Worm (Caenorhabditis elegans): ENCODE data around the gene rsef-1.

rsef-1 gene

ce11 chrX:3049233-3049632, 10.0 kb downstream of the rsef-1 start:
- TF ChIP-seq F13C5.2 (tag; optimal IDR thresholded peaks at IDR 0.05), result no peak
- TF ChIP-seq tbx-11 (GFP tag; IDR thresholded peaks at IDR 0.05), result no peak
- no peak for TF ChIP-seq flt-1 (GFP tag; IDR thresholded peaks at IDR 0.05)
- TF ChIP-seq tra-4 (tag; optimal IDR thresholded peaks at IDR 0.05), result no peak
- TF ChIP-seq ets-7 (tag; optimal IDR thresholded peaks at IDR 0.05), result no peak
- TF ChIP-seq ama-1 (optimal IDR thresholded peaks at IDR 0.05), result no peak

ce11 chrX:3048696-3049095, 10.5 kb downstream of the rsef-1 start:
- TF ChIP-seq ets-7 (tag; optimal IDR thresholded peaks at IDR 0.05), result no peak
- TF ChIP-seq B0310.2 (tag; optimal IDR thresholded peaks at IDR 0.05), result no peak
- TF ChIP-seq tbx-37 (GFP tag; conservative IDR thresholded peaks at IDR 0.05), result no peak
- TF ChIP-seq ama-1 (optimal IDR thresholded peaks at IDR 0.05), result no peak
- TF ChIP-seq flt-1 (GFP tag; IDR thresholded peaks at IDR 0.05), result no peak
- TF ChIP-seq scrt-1 (GFP tag; IDR thresholded peaks at IDR 0.05), result no peak
- TF ChIP-seq tbx-11 (GFP tag; IDR thresholded peaks at IDR 0.05), result no peak
- TF ChIP-seq pes-1 (GFP tag; IDR thresholded peaks at IDR 0.05), result no peak
- no peak for TF ChIP-seq ceh-13 (GFP tag; optimal IDR thresholded peaks at IDR 0.05)
- no peak for TF ChIP-seq ceh-36 (tag; optimal IDR thresholded peaks at IDR 0.05)
- TF ChIP-seq F13C5.2 (tag; optimal IDR thresholded peaks at IDR 0.05), result no peak
- TF ChIP-seq hnd-1 (tag; optimal IDR thresholded peaks at IDR 0.05), result no peak
- TF ChIP-seq hmg-4 (GFP tag; optimal IDR thresholded peaks at IDR 0.05), result no peak
- no peak for TF ChIP-seq hmbx-1 (tag; optimal IDR thresholded peaks at IDR 0.05)
- TF ChIP-seq sea-1 (GFP tag; conservative IDR thresholded peaks at IDR 0.05), result no peak

DNA sequence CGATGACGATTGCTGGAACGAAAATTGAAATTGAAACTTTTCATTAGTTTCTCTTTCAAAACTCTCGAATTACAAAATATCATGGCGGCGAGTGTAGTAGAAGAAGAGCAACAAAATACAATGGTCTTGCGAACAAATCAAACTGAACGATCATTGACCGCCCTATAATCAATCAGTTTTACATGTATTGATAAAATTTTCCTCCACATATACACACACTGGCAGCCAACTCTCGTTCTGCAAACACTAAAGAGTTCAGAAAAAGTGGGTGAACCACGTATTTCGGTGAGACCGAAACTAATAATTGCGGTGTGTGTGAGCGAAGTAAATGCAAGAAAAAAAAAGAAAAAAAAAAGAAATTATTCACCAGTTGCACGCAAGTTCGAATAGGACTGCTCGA, 12.0 kb downstream of the rsef-1 start:
- TF ChIP-seq ceh-13 (GFP tag; optimal IDR thresholded peaks at IDR 0.05), result no peak
- TF ChIP-seq scrt-1 (GFP tag; IDR thresholded peaks at IDR 0.05), result no peak
- no peak for TF ChIP-seq tbx-37 (GFP tag; conservative IDR thresholded peaks at IDR 0.05)
- TF ChIP-seq ceh-36 (tag; optimal IDR thresholded peaks at IDR 0.05), result no peak
- TF ChIP-seq B0310.2 (tag; optimal IDR thresholded peaks at IDR 0.05), result no peak
- no peak for TF ChIP-seq ama-1 (optimal IDR thresholded peaks at IDR 0.05)
- no peak for TF ChIP-seq pes-1 (GFP tag; IDR thresholded peaks at IDR 0.05)
- no peak for TF ChIP-seq tra-4 (tag; optimal IDR thresholded peaks at IDR 0.05)
- TF ChIP-seq hmg-4 (GFP tag; optimal IDR thresholded peaks at IDR 0.05), result no peak
- TF ChIP-seq flt-1 (GFP tag; IDR thresholded peaks at IDR 0.05), result no peak
- TF ChIP-seq aly-1 (tag; optimal IDR thresholded peaks at IDR 0.05), result no peak
- no peak for TF ChIP-seq F13C5.2 (tag; optimal IDR thresholded peaks at IDR 0.05)
- TF ChIP-seq hmbx-1 (tag; optimal IDR thresholded peaks at IDR 0.05), result no peak

- TF ChIP-seq pes-1 (GFP tag; IDR thresholded peaks at IDR 0.05), result no peak
- TF ChIP-seq ceh-13 (GFP tag; optimal IDR thresholded peaks at IDR 0.05), result no peak
- TF ChIP-seq hmg-4 (GFP tag; optimal IDR thresholded peaks at IDR 0.05), result no peak
Measured at ce11 chrX:3045466-3045865, 13.7 kb downstream of the rsef-1 start, which contains the start of gene cnnm-3. Gene cnnm-3, minus strand, starts transcription at chrX:3045847.

- TF ChIP-seq ceh-36 (tag; optimal IDR thresholded peaks at IDR 0.05) (no peak), hmg-4 (GFP tag; optimal IDR thresholded peaks at IDR 0.05) (peak; percentile 50), aly-1 (tag; optimal IDR thresholded peaks at IDR 0.05) (no peak)
Measured at ce11 chrX:3040609-3041008, 18.6 kb downstream of the rsef-1 start.

DNA sequence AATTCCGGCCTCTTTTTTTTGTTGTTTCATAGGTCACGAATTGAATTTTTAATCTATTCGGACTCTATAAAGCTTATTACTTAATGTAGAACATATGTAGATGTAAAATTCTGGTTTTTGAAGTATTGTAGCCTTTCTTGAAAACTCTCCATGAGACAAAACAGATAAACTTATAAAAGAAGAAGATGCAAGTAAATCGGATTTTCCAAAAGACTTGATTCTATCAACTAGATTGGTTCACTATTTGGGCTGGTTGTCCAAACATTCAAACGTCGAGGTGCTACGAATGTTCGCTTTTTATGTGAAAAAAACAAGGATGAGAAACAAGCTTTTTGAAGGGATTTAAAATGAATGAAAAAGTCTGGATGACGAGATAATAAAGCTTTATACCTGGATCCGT, 19.2 kb downstream of the rsef-1 start:
- TF ChIP-seq sea-1 (GFP tag; conservative IDR thresholded peaks at IDR 0.05) (no peak), B0310.2 (tag; optimal IDR thresholded peaks at IDR 0.05) (no peak)

- TF ChIP-seq tbx-11 (GFP tag; IDR thresholded peaks at IDR 0.05) (peak; percentile 96), hnd-1 (tag; optimal IDR thresholded peaks at IDR 0.05) (peak; percentile 92), hmbx-1 (tag; optimal IDR thresholded peaks at IDR 0.05) (peak; percentile 86), ceh-13 (GFP tag; optimal IDR thresholded peaks at IDR 0.05) (peak; percentile 85), ama-1 (optimal IDR thresholded peaks at IDR 0.05) (no peak), F13C5.2 (tag; optimal IDR thresholded peaks at IDR 0.05) (peak; percentile 98), pes-1 (GFP tag; IDR thresholded peaks at IDR 0.05) (peak; percentile 94), flt-1 (GFP tag; IDR thresholded peaks at IDR 0.05) (peak; percentile 94), ceh-36 (tag; optimal IDR thresholded peaks at IDR 0.05) (peak; percentile 88), scrt-1 (GFP tag; IDR thresholded peaks at IDR 0.05) (peak; percentile 95), tra-4 (tag; optimal IDR thresholded peaks at IDR 0.05) (peak; percentile 77), aly-1 (tag; optimal IDR thresholded peaks at IDR 0.05) (peak; percentile 89), sea-1 (GFP tag; conservative IDR thresholded peaks at IDR 0.05) (peak; percentile 98), ets-7 (tag; optimal IDR thresholded peaks at IDR 0.05) (peak; percentile 91), tbx-37 (GFP tag; conservative IDR thresholded peaks at IDR 0.05) (peak; percentile 91), hmg-4 (GFP tag; optimal IDR thresholded peaks at IDR 0.05) (peak; percentile 90), B0310.2 (tag; optimal IDR thresholded peaks at IDR 0.05) (peak; percentile 84)
Measured at ce11 chrX:3035972-3036379, 23.2 kb downstream of the rsef-1 start.

DNA sequence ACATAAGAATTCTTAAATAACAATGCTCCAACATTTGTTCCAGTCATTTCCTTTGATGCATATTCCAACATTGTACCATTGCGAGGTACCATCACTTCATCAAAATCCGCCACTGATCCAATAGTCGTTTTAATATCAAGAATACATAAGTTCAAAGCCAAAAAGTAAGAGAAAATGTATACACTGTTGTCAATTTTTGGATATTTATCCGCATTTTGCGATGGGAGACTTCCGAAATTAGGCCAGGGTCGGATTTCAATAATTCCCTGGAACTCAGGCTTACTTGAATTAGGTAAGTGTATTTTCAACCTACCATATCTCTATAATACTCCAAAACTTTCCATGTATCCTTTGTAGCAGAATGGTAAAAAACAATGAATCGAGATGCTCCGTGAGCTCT, 25.0 kb downstream of the rsef-1 start, which contains the start of gene M02F4.2:
TSS of gene M02F4.2 (minus strand) at position 101 of the 400 bp plus-strand sequence.
- TF ChIP-seq ama-1 (optimal IDR thresholded peaks at IDR 0.05) (no peak), ceh-13 (GFP tag; optimal IDR thresholded peaks at IDR 0.05) (no peak), F13C5.2 (tag; optimal IDR thresholded peaks at IDR 0.05) (no peak), ets-7 (tag; optimal IDR thresholded peaks at IDR 0.05) (no peak), hmg-4 (GFP tag; optimal IDR thresholded peaks at IDR 0.05) (no peak), sea-1 (GFP tag; conservative IDR thresholded peaks at IDR 0.05) (no peak), B0310.2 (tag; optimal IDR thresholded peaks at IDR 0.05) (no peak), tbx-37 (GFP tag; conservative IDR thresholded peaks at IDR 0.05) (no peak), ceh-36 (tag; optimal IDR thresholded peaks at IDR 0.05) (no peak), flt-1 (GFP tag; IDR thresholded peaks at IDR 0.05) (no peak), hmbx-1 (tag; optimal IDR thresholded peaks at IDR 0.05) (no peak), tra-4 (tag; optimal IDR thresholded peaks at IDR 0.05) (no peak), tbx-11 (GFP tag; IDR thresholded peaks at IDR 0.05) (no peak), hnd-1 (tag; optimal IDR thresholded peaks at IDR 0.05) (no peak), aly-1 (tag; optimal IDR thresholded peaks at IDR 0.05) (no peak), scrt-1 (GFP tag; IDR thresholded peaks at IDR 0.05) (no peak), pes-1 (GFP tag; IDR thresholded peaks at IDR 0.05) (no peak)

Data from whole organism, early embryonic.